Worm (Caenorhabditis elegans): Measurements from ENCODE around the gene fbxa-83.

Gene fbxa-83

ce11 chrIV:14361189-14361588, 35.0 kb upstream of the fbxa-83 start, which contains the start of gene ssu-2:
Gene ssu-2 (plus strand): TSS chrIV:14361247.
- TF ChIP-seq nhr-11 (tag; optimal IDR thresholded peaks at IDR 0.05) (no peak), aha-1 (tag; optimal IDR thresholded peaks at IDR 0.05) (no peak), nhr-47 (tag; optimal IDR thresholded peaks at IDR 0.05) (no peak), lir-3 (tag; optimal IDR thresholded peaks at IDR 0.05; ENCODE audit: poor library complexity) (no peak), snpc-4 (tag; optimal IDR thresholded peaks at IDR 0.05) (no peak), sup-37 (GFP tag; optimal IDR thresholded peaks at IDR 0.05) (no peak), egl-27 (tag; optimal IDR thresholded peaks at IDR 0.05) (no peak), ces-1 (GFP tag; optimal IDR thresholded peaks at IDR 0.05) (no peak), unc-30 (tag; optimal IDR thresholded peaks at IDR 0.05) (no peak), unc-62 (GFP tag; optimal IDR thresholded peaks at IDR 0.05) (no peak), pax-3 (tag; optimal IDR thresholded peaks at IDR 0.05) (no peak)

ce11 chrIV:14356120-14356519, 29.9 kb upstream of the fbxa-83 start:
- TF ChIP-seq nhr-77 (tag; optimal IDR thresholded peaks at IDR 0.05) = no peak
- no peak for TF ChIP-seq ceh-90 (tag; optimal IDR thresholded peaks at IDR 0.05)
- peak; percentile 29 for TF ChIP-seq isw-1 (GFP tag; IDR thresholded peaks at IDR 0.05)
- TF ChIP-seq egl-13 (tag; optimal IDR thresholded peaks at IDR 0.05) = peak; percentile 26
- TF ChIP-seq sup-37 (GFP tag; optimal IDR thresholded peaks at IDR 0.05) = no peak
- peak; percentile 7 for TF ChIP-seq skn-1 (tag; optimal IDR thresholded peaks at IDR 0.05)
- no peak for TF ChIP-seq Y116A8C.19 (tag; optimal IDR thresholded peaks at IDR 0.05; ENCODE audit: borderline replicate concordance)
- TF ChIP-seq dpl-1 (GFP tag; optimal IDR thresholded peaks at IDR 0.05) = peak in 1 of 3 experiments; percentile 37
- peak; percentile 7 for TF ChIP-seq C16A3.4 (tag; optimal IDR thresholded peaks at IDR 0.05)
- no peak for TF ChIP-seq aly-2 (tag; optimal IDR thresholded peaks at IDR 0.05)
- TF ChIP-seq unc-86 (tag; optimal IDR thresholded peaks at IDR 0.05) = peak; percentile 61
- no peak for TF ChIP-seq nhr-237 (tag; optimal IDR thresholded peaks at IDR 0.05)
- no peak for TF ChIP-seq blmp-1 (tag; optimal IDR thresholded peaks at IDR 0.05)
- TF ChIP-seq nhr-71 (tag; optimal IDR thresholded peaks at IDR 0.05) = peak; percentile 72
- TF ChIP-seq nhr-20 (tag; optimal IDR thresholded peaks at IDR 0.05) = peak; percentile 10
- 0 out of 2 replicates have a peak, but pooled peaks have one; percentile 33 for TF ChIP-seq unc-98 (GFP tag; IDR thresholded peaks at IDR 0.05)
- TF ChIP-seq ceh-82 (tag; optimal IDR thresholded peaks at IDR 0.05) = peak in 2 of 3 experiments; percentile 24 to 66
- TF ChIP-seq irx-1 (tag; optimal IDR thresholded peaks at IDR 0.05) = peak; percentile 11
- TF ChIP-seq ama-1 (optimal IDR thresholded peaks at IDR 0.05) = no peak
- TF ChIP-seq grh-1 (GFP tag; IDR thresholded peaks at IDR 0.05) = no peak
- TF ChIP-seq mdl-1 (tag; optimal IDR thresholded peaks at IDR 0.05) = peak in 1 of 2 experiments; percentile 3
- TF ChIP-seq tbx-2 (tag; optimal IDR thresholded peaks at IDR 0.05) = peak; percentile 39
- no peak for TF ChIP-seq snpc-4 (tag; optimal IDR thresholded peaks at IDR 0.05)
- TF ChIP-seq sptf-1 (tag; optimal IDR thresholded peaks at IDR 0.05) = no peak
- TF ChIP-seq nhr-11 (tag; optimal IDR thresholded peaks at IDR 0.05) = no peak
- TF ChIP-seq mep-1 (tag; optimal IDR thresholded peaks at IDR 0.05) = peak; percentile 6
- peak; percentile 62 for TF ChIP-seq fkh-4 (tag; optimal IDR thresholded peaks at IDR 0.05; ENCODE audit: borderline replicate concordance)
- TF ChIP-seq lir-3 (tag; optimal IDR thresholded peaks at IDR 0.05; ENCODE audit: poor library complexity) = peak; percentile 19
- peak; percentile 18 for TF ChIP-seq fos-1 (tag; optimal IDR thresholded peaks at IDR 0.05)
- peak; percentile 47 for TF ChIP-seq swsn-7 (tag; optimal IDR thresholded peaks at IDR 0.05)
- TF ChIP-seq efl-1 (optimal IDR thresholded peaks at IDR 0.05) = peak; percentile 57 to 74
- TF ChIP-seq efl-1 (GFP tag; optimal IDR thresholded peaks at IDR 0.05 in 1 of 2) = peak; percentile 17 to 80
- TF ChIP-seq zip-4 (GFP tag; optimal IDR thresholded peaks at IDR 0.05) = no peak
- no peak for TF ChIP-seq ceh-88 (GFP tag; IDR thresholded peaks at IDR 0.05)
- peak; percentile 34 for TF ChIP-seq fkh-10 (GFP tag; optimal IDR thresholded peaks at IDR 0.05)
- TF ChIP-seq dsc-1 (tag; optimal IDR thresholded peaks at IDR 0.05) = peak; percentile 88
- TF ChIP-seq fkh-8 (tag; optimal IDR thresholded peaks at IDR 0.05) = peak; percentile 51
- TF ChIP-seq xbp-1 (tag; optimal IDR thresholded peaks at IDR 0.05) = peak; percentile 23
- no peak for TF ChIP-seq rnt-1 (tag; optimal IDR thresholded peaks at IDR 0.05)
- peak; percentile 31 to 68 for TF ChIP-seq lsy-2 (tag; optimal IDR thresholded peaks at IDR 0.05)
- peak; percentile 51 for TF ChIP-seq nhr-47 (tag; optimal IDR thresholded peaks at IDR 0.05)
- no peak for TF ChIP-seq hlh-4 (tag; optimal IDR thresholded peaks at IDR 0.05)
